Fruit fly (Drosophila melanogaster): ENCODE data around the gene Or35a.

The Or35a gene

DNA sequence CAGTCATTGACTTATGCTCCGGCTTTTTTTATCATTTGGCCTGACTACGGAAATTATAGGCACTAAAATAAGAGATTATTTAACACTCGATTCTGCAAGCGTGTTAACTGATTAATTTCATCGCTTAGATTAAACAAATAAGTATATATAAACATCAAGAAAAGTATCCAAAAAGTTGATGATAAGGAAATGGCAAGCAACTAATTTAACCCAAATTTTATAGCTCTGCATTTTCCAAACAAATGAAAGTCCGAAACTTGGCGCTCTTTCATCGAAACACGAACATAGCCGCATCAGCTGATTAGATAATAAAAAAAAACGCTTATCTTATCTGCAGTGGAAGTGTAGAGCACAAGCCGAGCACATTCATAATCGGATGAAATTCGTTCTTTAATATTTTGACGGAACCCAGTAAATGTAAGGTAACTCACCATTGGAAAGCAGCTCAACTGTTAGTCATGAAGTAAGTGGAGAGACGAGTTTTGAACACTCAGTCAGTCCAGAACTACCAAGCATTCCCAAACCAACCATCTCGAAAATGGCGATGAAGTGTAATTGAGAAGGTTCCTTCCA lies 6.3 kb upstream of the Or35a start, which contains the start of gene CG18480 (continued):
- TF ChIP-seq CG15336 (GFP tag; IDR thresholded peaks at IDR 0.05) (no peak), dac (GFP tag; optimal IDR thresholded peaks at IDR 0.05) (no peak), achi (GFP tag; optimal IDR thresholded peaks at IDR 0.05) (no peak), CG6808 (GFP tag; optimal IDR thresholded peaks at IDR 0.05) (no peak), spab (GFP tag; optimal IDR thresholded peaks at IDR 0.05) (no peak), svp (GFP tag) (peak; percentile 68), ss (GFP tag; optimal IDR thresholded peaks at IDR 0.05) (no peak), eg (GFP tag; IDR thresholded peaks at IDR 0.05) (0 out of 3 replicates have a peak, but pooled peaks have one; percentile 12), OdsH (GFP tag; optimal IDR thresholded peaks at IDR 0.05) (no peak), Eip78C (GFP tag) (peak; percentile 80), CG11294 (GFP tag; IDR thresholded peaks at IDR 0.05) (no peak), CG8632 (GFP tag; optimal IDR thresholded peaks at IDR 0.05) (no peak), pdm3 (GFP tag; optimal IDR thresholded peaks at IDR 0.05) (no peak), Ets96B (tag; optimal IDR thresholded peaks at IDR 0.05) (no peak), CG31627 (GFP tag; optimal IDR thresholded peaks at IDR 0.05) (peak; percentile 53), CG1621 (tag; optimal IDR thresholded peaks at IDR 0.05) (no peak), CG11762 (GFP tag; optimal IDR thresholded peaks at IDR 0.05; ENCODE audit: insufficient read depth) (no peak), Met (GFP tag; optimal IDR thresholded peaks at IDR 0.05) (peak; percentile 44), CG16779 (tag; optimal IDR thresholded peaks at IDR 0.05) (no peak), Sox15 (GFP tag; optimal IDR thresholded peaks at IDR 0.05) (no peak), CG6854 (GFP tag; optimal IDR thresholded peaks at IDR 0.05) (no peak), fd59A (GFP tag; optimal IDR thresholded peaks at IDR 0.05) (no peak), Eip93F (GFP tag; optimal IDR thresholded peaks at IDR 0.05) (no peak), CG8119 (GFP tag; IDR thresholded peaks at IDR 0.05) (no peak)

dm6 chr2L:15628378-15628777 lies 5.0 kb upstream of the Or35a start, which contains the start of gene CG7631:
CG7631 (plus strand) TSS chr2L:15628678.
- TF ChIP-seq eg (GFP tag; IDR thresholded peaks at IDR 0.05) (no peak), OdsH (GFP tag; optimal IDR thresholded peaks at IDR 0.05) (no peak), topi (GFP tag; optimal IDR thresholded peaks at IDR 0.05) (no peak), CG1621 (tag; optimal IDR thresholded peaks at IDR 0.05) (no peak), Sox15 (GFP tag; optimal IDR thresholded peaks at IDR 0.05) (no peak), dsx (GFP tag; optimal IDR thresholded peaks at IDR 0.05; ENCODE audit: poor library complexity, severe bottlenecking) (no peak), spab (GFP tag; optimal IDR thresholded peaks at IDR 0.05) (no peak), CG10669 (GFP tag; optimal IDR thresholded peaks at IDR 0.05) (no peak), Sox102F (GFP tag; optimal IDR thresholded peaks at IDR 0.05) (no peak), Sox14 (GFP tag; optimal IDR thresholded peaks at IDR 0.05) (no peak), CG4318 (GFP tag; optimal IDR thresholded peaks at IDR 0.05) (no peak), CG10631 (GFP tag; optimal IDR thresholded peaks at IDR 0.05) (no peak), CG3032 (tag; optimal IDR thresholded peaks at IDR 0.05) (no peak), Hr39 (GFP tag; optimal IDR thresholded peaks at IDR 0.05) (no peak), CG6808 (GFP tag; optimal IDR thresholded peaks at IDR 0.05) (no peak)

DNA sequence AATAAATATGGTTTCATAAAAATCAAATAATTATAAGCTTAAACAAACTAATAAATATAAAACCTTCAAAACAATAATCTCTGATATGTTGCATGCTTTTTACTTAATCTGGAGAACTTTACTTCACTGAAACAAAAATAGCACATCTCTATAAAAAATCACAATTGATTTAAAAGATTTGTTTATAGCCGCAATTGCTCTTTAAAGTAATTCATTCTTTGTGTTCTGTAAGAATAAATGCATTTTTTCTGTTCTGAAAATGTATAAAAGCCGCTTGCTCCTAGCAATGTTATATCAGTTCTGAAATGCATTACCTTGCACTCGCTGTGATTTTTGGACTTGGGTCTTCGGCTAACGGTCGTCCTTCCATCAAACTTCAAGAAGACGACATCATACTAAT lies 6.7 kb downstream of the Or35a start, which contains the start of gene CG11865:
Gene CG11865 (plus strand): TSS at position 301 of the 400 bp plus-strand sequence.
- no peak for TF ChIP-seq net (GFP tag; optimal IDR thresholded peaks at IDR 0.05)
- no peak for TF ChIP-seq cyc (GFP tag; optimal IDR thresholded peaks at IDR 0.05)
- TF ChIP-seq achi (GFP tag; optimal IDR thresholded peaks at IDR 0.05) = no peak
- no peak for TF ChIP-seq Smox (GFP tag; optimal IDR thresholded peaks at IDR 0.05)
- TF ChIP-seq Blimp-1 (GFP tag; optimal IDR thresholded peaks at IDR 0.05) = no peak
- TF ChIP-seq CG11762 (GFP tag; optimal IDR thresholded peaks at IDR 0.05; ENCODE audit: insufficient read depth) = no peak
- TF ChIP-seq CG6808 (GFP tag; optimal IDR thresholded peaks at IDR 0.05) = no peak
